Fruit fly (Drosophila melanogaster) whole organism: ENCODE measurements around the gene Nrg.

Experiments
- pan ChIP-seq: fragments of >200 bp; optimal IDR thresholded peaks from 2 replicates; lab custom pipeline; 2017
- psq ChIP-seq: fragments of >200 bp; optimal IDR thresholded peaks from 2 replicates; lab custom pipeline; 2017
- usp ChIP-seq: fragments of >200 bp; optimal IDR thresholded peaks from 2 replicates; lab custom pipeline; 2017; ENCODE audit warnings: missing biosample characterization, missing genetic modification characterization, mixed read lengths

- TF ChIP-seq psq (lab: Kevin White, UChicago) = no peak
- no peak for TF ChIP-seq usp (GFP tag; lab: Kevin White, UChicago)
- no peak for TF ChIP-seq pan (lab: Kevin White, UChicago)
Measured at dm6 chrX:8570848-8571247, 53.7 kb downstream of the Nrg start, which contains the start of gene CG12111.
